Fruit fly (Drosophila melanogaster): ENCODE data around the gene CG32712.

dm6 chrX:8422643-8423042 is 11.0 kb downstream of the CG32712 start:
- TF ChIP-seq CTCF (optimal IDR thresholded peaks at IDR 0.05) (no peak), CG8478 (optimal IDR thresholded peaks at IDR 0.05) (no peak)

Data from S2 (cell line).